Worm (Caenorhabditis elegans) whole organism, early embryonic: ENCODE data around the gene C33G8.2.

Experiments
- ama-1 ChIP-seq: fragments of 150-350 bp; optimal IDR thresholded peaks from 2 replicates; lab custom pipeline; 2014
- ceh-36 ChIP-seq: sonication (generic microtip); optimal IDR thresholded peaks from 2 replicates; lab custom pipeline; 2016; ENCODE audit warnings: missing genetic modification characterization, inconsistent platforms, missing compliant biosample characterization
- hnd-1 ChIP-seq: sonication (generic microtip); optimal IDR thresholded peaks from 2 replicates; lab custom pipeline; 2016; ENCODE audit warnings: missing genetic modification characterization, missing compliant biosample characterization
- sea-1 ChIP-seq: fragments of 200-800 bp; sonication (Bioruptor generic); conservative IDR thresholded peaks from 2 replicates; pipeline ENCODE4 v1.3.6; 2022; ENCODE audit warnings: missing genetic modification characterization, missing compliant biosample characterization

DNA sequence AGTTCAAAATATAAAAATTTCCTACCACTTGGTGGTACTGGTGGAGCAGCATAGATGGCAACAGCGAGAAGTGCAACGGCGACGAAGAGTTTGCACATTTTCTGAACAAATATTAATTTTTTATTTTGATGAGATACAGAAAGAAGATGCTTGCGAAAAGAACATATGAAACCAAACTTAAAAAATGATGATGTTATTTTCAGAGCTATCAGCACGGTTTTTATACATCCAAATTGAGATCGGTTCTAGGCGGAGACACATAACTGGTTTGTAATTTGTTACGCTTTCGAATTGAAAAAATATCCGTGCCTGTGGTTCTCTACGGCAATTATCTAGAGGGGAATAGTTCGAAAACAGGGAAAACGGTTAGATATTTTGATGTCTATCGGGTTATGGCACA lies 43.5 kb downstream of the C33G8.2 start, which contains the start of gene txt-17:
- TF ChIP-seq ceh-36 (no peak), ama-1 (lab: Kevin White, UChicago) (no peak), hnd-1 (no peak), sea-1 (GFP tag; lab: Robert Waterston, UW) (no peak)
